Worm (Caenorhabditis elegans) whole organism, early embryonic: ENCODE results near the gene cyp-35A5.

Source experiments
- B0310.2 ChIP-seq: sonication (generic microtip); optimal IDR thresholded peaks from 2 replicates; lab custom pipeline; 2016; ENCODE audit warnings: mild to moderate bottlenecking, missing genetic modification characterization, missing compliant biosample characterization
- F13C5.2 ChIP-seq: sonication (generic microtip); optimal IDR thresholded peaks from 2 replicates; lab custom pipeline; 2017; ENCODE audit warnings: mild to moderate bottlenecking, missing genetic modification characterization, inconsistent platforms, missing compliant biosample characterization
- aly-1 ChIP-seq: sonication (generic microtip); optimal IDR thresholded peaks from 2 replicates; lab custom pipeline; 2016; ENCODE audit warnings: missing genetic modification characterization, missing compliant biosample characterization
- ama-1 ChIP-seq: fragments of 150-350 bp; optimal IDR thresholded peaks from 2 replicates; lab custom pipeline; 2014
- ceh-13 ChIP-seq: fragments of 200-800 bp; sonication (Bioruptor generic); optimal IDR thresholded peaks from 2 replicates; lab custom pipeline; 2018; ENCODE audit warnings: mild to moderate bottlenecking, missing genetic modification characterization, missing compliant biosample characterization
- ceh-36 ChIP-seq: sonication (generic microtip); optimal IDR thresholded peaks from 2 replicates; lab custom pipeline; 2016; ENCODE audit warnings: missing genetic modification characterization, inconsistent platforms, missing compliant biosample characterization
- ets-7 ChIP-seq: sonication (generic microtip); optimal IDR thresholded peaks from 2 replicates; lab custom pipeline; 2016; ENCODE audit warnings: missing genotype, missing genetic modification characterization, missing compliant biosample characterization
- flt-1 ChIP-seq: fragments of 200-800 bp; sonication (Bioruptor generic); IDR thresholded peaks from 2 replicates; pipeline ENCODE4 v1.3.6; 2022; ENCODE audit warnings: missing genetic modification characterization, missing compliant biosample characterization
- hmbx-1 ChIP-seq: sonication (generic microtip); optimal IDR thresholded peaks from 2 replicates; lab custom pipeline; 2016; ENCODE audit warnings: mild to moderate bottlenecking, missing genetic modification characterization, missing compliant biosample characterization
- hmg-4 ChIP-seq: fragments of 200-800 bp; sonication (Bioruptor generic); optimal IDR thresholded peaks from 2 replicates; lab custom pipeline; 2018; ENCODE audit warnings: mild to moderate bottlenecking, missing genetic modification characterization, missing compliant biosample characterization
- hnd-1 ChIP-seq: sonication (generic microtip); optimal IDR thresholded peaks from 2 replicates; lab custom pipeline; 2016; ENCODE audit warnings: missing genetic modification characterization, missing compliant biosample characterization
- pes-1 ChIP-seq: fragments of 200-800 bp; sonication (Bioruptor generic); IDR thresholded peaks from 2 replicates; pipeline ENCODE4 v1.3.6; 2022; ENCODE audit warnings: missing genetic modification reagents, missing genetic modification characterization, missing compliant biosample characterization
- scrt-1 ChIP-seq: fragments of 200-800 bp; sonication (Bioruptor generic); IDR thresholded peaks from 2 replicates; pipeline ENCODE4 v1.3.6; 2022; ENCODE audit warnings: missing genetic modification characterization, missing compliant biosample characterization
- sea-1 ChIP-seq: fragments of 200-800 bp; sonication (Bioruptor generic); conservative IDR thresholded peaks from 2 replicates; pipeline ENCODE4 v1.3.6; 2022; ENCODE audit warnings: missing genetic modification characterization, missing compliant biosample characterization
- tbx-11 ChIP-seq: fragments of 200-800 bp; sonication (Bioruptor generic); IDR thresholded peaks from 2 replicates; pipeline ENCODE4 v1.3.6; 2022; ENCODE audit warnings: missing genetic modification characterization, missing compliant biosample characterization
- tbx-37 ChIP-seq: fragments of 200-800 bp; sonication (Bioruptor generic); conservative IDR thresholded peaks from 2 replicates; pipeline ENCODE4 v1.3.6; 2022; ENCODE audit warnings: missing genetic modification reagents, missing genetic modification characterization, missing compliant biosample characterization
- tra-4 ChIP-seq: sonication (generic microtip); optimal IDR thresholded peaks from 2 replicates; lab custom pipeline; 2017; ENCODE audit warnings: missing genetic modification characterization, missing compliant biosample characterization

The cyp-35A5 gene

DNA sequence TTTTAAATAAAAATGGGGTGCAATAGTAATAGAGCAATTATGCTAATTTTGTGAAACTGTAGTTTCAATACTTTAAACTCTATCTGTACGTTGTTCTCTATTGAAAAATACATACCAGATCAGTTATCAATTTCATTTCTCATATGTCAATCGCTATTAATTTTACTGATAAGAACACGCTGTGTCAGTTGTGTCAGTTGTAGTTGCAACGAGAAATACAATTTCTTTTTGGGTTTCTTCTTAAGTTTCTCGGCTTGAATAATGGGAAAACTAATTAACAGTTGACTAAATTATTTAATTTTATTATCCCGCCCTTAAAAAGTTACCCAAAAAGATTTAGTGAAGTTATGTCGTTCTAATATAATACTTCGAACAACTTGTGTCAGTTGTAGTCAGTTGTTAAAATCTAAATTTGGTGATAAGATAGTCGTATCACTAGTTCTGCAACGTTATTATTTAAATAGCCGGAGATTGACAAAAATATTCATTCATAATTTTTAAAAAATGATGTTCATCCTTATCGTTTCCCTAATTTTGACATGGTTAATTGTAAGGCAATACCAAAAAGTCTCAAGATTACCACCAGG is at the start of gene cyp-35A5:
Gene cyp-35A5 (plus strand): TSS at position 435 of the 587 bp plus-strand sequence.
- TF ChIP-seq ceh-36 (tag; lab: Kevin White, UChicago) (no peak), hmbx-1 (tag; lab: Kevin White, UChicago) (no peak), aly-1 (no peak), tbx-37 (GFP tag; lab: Robert Waterston, UW) (no peak)

DNA sequence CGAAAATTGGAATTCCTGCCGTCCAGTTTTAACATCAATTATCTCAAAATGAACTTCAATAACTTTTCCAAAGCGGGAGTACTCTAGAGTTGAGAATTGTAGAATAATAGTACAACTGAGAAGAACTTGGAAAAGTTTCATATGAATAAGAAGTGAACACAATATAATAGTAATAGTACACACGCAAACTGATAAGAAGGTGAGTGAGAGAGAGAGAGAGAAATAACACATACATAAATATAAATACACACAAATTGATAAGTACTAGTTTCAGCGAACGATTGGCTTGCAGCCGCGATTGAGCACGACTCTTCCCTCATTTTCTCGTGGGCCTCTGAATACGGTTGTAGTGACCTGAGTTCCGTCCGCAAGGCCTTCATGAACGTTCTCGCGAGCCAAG is 47.0 kb upstream of the cyp-35A5 start, which contains the start of gene C17E7.13:
Gene C17E7.13 (minus strand): TSS at position 176 of the 400 bp plus-strand sequence.
- TF ChIP-seq tbx-37 (GFP tag; lab: Robert Waterston, UW) (no peak), ama-1 (no peak), ceh-13 (no peak), pes-1 (GFP tag; lab: Robert Waterston, UW) (no peak), ceh-36 (tag; lab: Kevin White, UChicago) (no peak), tra-4 (no peak), hnd-1 (tag; lab: Kevin White, UChicago) (no peak), hmg-4 (no peak), hmbx-1 (tag; lab: Kevin White, UChicago) (no peak), sea-1 (GFP tag; lab: Robert Waterston, UW) (no peak)

DNA sequence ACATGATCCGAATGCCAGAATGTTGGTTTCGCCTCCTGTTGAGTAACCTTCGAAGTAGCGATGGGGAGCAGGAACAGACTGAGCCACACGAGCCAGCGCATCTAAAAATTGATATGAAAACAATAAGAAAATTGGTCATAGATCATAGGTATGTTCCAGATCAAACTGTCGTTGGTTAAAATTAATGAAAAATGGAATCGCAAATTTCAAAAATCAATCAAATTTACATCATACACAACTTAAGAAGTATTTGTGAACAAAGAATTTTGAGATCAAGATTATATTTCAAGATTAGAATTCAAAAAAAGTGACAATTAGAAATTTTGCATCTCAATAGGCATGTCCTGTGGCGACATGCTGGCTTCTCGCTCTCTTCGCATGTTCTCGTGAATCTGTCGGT is 45.4 kb upstream of the cyp-35A5 start, which contains the start of gene C17E7.9:
Gene C17E7.9 (minus strand): TSS at position 101 of the 400 bp plus-strand sequence.
- TF ChIP-seq aly-1 (no peak), B0310.2 (tag; lab: Kevin White, UChicago) (no peak), hnd-1 (tag; lab: Kevin White, UChicago) (no peak), tra-4 (no peak), tbx-11 (no peak), flt-1 (GFP tag; lab: Robert Waterston, UW) (no peak), hmg-4 (no peak), tbx-37 (GFP tag; lab: Robert Waterston, UW) (no peak), hmbx-1 (tag; lab: Kevin White, UChicago) (no peak), F13C5.2 (no peak), pes-1 (GFP tag; lab: Robert Waterston, UW) (no peak), ceh-13 (no peak), ets-7 (tag; lab: Kevin White, UChicago) (no peak), ama-1 (no peak), sea-1 (GFP tag; lab: Robert Waterston, UW) (no peak), ceh-36 (tag; lab: Kevin White, UChicago) (no peak), scrt-1 (GFP tag; lab: Robert Waterston, UW) (no peak)

DNA sequence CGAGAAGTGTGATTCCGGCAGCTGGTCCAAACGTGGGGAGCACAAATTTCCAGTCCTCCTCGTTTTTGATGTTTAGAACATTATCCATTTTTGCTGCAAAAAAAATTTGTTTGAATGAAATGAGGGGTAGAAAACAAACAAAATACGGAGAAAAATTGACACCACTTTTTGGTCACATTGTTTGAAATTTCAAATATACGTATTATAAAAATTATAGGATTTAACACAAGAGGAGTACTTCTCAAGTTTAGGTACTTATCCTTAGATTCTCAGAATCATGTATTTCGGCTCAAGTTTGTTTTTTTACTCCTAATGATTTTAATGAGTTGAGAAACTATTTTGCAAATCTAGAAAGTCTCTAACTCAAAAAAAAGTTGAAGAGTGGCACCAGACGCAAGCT is 44.2 kb upstream of the cyp-35A5 start, which contains the start of gene C17E7.12:
Gene C17E7.12 (minus strand): TSS at position 101 of the 400 bp plus-strand sequence.
- no peak for TF ChIP-seq tbx-37 (GFP tag; lab: Robert Waterston, UW)
- TF ChIP-seq tra-4 = no peak
- no peak for TF ChIP-seq pes-1 (GFP tag; lab: Robert Waterston, UW)
- no peak for TF ChIP-seq ceh-36 (tag; lab: Kevin White, UChicago)
- TF ChIP-seq F13C5.2 = no peak
- no peak for TF ChIP-seq ceh-13
- TF ChIP-seq sea-1 (GFP tag; lab: Robert Waterston, UW) = no peak
- TF ChIP-seq ets-7 (tag; lab: Kevin White, UChicago) = no peak
- no peak for TF ChIP-seq hmbx-1 (tag; lab: Kevin White, UChicago)
- TF ChIP-seq aly-1 = no peak
- no peak for TF ChIP-seq hnd-1 (tag; lab: Kevin White, UChicago)
- no peak for TF ChIP-seq tbx-11

DNA sequence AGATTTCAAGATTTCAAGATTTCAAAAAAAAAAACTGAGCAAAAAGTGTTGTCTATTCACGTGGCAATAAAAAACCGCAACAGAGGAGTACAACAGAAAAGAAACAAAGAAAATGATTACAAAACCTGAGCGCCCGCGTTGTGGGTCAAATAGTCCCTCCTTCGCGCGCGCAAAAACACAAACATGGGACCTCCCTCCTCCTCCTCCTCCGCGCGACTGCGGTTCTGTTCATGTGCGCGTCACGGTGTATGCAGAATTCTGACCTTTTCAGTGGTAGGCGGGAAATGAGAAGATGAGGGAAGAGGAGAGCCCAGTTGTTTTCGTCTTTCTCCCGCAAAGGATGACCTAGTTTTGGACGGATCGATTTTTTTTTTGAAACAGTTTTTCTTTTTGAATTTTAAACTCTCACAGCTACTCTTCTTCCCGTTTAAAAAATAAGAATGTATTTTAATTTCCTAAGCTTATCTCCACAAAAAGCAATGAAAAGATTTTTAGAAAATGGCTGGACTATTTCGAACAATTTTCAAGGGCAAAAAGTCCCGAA is 43.7 kb upstream of the cyp-35A5 start, which contains the start of gene C17E7.4:
Gene C17E7.4 (plus strand): TSS at position 494 of the 544 bp plus-strand sequence.
- TF ChIP-seq flt-1 (GFP tag; lab: Robert Waterston, UW) = no peak
- no peak for TF ChIP-seq tbx-11
- no peak for TF ChIP-seq hmbx-1 (tag; lab: Kevin White, UChicago)
- TF ChIP-seq scrt-1 (GFP tag; lab: Robert Waterston, UW) = no peak
- no peak for TF ChIP-seq sea-1 (GFP tag; lab: Robert Waterston, UW)
- TF ChIP-seq ets-7 (tag; lab: Kevin White, UChicago) = no peak
- no peak for TF ChIP-seq B0310.2 (tag; lab: Kevin White, UChicago)
- TF ChIP-seq hnd-1 (tag; lab: Kevin White, UChicago) = no peak
- no peak for TF ChIP-seq pes-1 (GFP tag; lab: Robert Waterston, UW)
- TF ChIP-seq aly-1 = no peak
- TF ChIP-seq tbx-37 (GFP tag; lab: Robert Waterston, UW) = no peak

DNA sequence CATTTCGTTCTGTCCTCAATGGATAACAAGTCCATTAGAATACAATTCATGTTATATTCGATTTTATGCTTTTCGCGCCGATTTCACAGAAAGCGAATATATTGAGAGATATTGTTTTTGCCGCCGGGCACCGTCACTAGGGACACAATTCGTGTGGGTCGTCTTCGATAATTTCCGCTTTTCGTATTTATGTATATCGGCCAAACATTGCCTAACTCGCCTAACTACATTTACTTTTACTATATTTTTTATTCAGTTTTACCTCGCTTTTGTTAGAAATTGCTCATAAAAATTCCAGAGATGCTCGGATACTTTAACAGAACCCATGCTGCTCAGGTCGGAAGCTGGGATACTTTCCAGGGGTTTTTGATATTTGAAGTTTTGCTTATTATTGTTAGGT is 41.5 kb upstream of the cyp-35A5 start, which contains the start of gene sre-9:
Gene sre-9 (plus strand): TSS at position 301 of the 400 bp plus-strand sequence.
- TF ChIP-seq hmbx-1 (tag; lab: Kevin White, UChicago) (no peak), scrt-1 (GFP tag; lab: Robert Waterston, UW) (no peak), tra-4 (no peak), F13C5.2 (no peak)

DNA sequence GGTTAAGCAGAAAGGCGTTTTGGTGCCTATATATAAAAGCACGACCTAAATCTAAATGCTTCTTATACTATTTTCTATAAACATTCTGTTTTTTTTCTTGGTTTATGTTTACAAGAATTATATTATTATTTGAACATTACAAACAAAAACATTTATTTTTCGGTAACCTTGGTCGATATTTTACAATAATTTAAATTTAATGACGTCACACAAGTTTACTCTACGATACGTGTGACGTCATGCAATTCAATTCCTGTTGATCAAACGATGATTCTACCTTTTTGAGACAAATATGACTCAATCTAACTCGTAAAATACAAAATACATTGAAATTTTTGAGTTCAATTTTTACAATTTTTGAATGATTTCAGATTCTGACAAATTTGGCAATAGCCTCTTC is 40.1 kb upstream of the cyp-35A5 start:
- TF ChIP-seq tbx-37 (GFP tag; lab: Robert Waterston, UW) (no peak), flt-1 (GFP tag; lab: Robert Waterston, UW) (no peak), ama-1 (no peak), tra-4 (no peak), scrt-1 (GFP tag; lab: Robert Waterston, UW) (no peak), hmbx-1 (tag; lab: Kevin White, UChicago) (no peak), tbx-11 (no peak), hnd-1 (tag; lab: Kevin White, UChicago) (no peak), ceh-13 (no peak), hmg-4 (no peak), B0310.2 (tag; lab: Kevin White, UChicago) (no peak), pes-1 (GFP tag; lab: Robert Waterston, UW) (no peak), ceh-36 (tag; lab: Kevin White, UChicago) (no peak)
